Worm (Caenorhabditis elegans) whole organism, L4 larva: ENCODE results near the gene trpp-1.

Experiments used
- dmd-9 ChIP-seq: fragments of 200-800 bp; sonication (Bioruptor generic); IDR thresholded peaks from 2 replicates; pipeline ENCODE4 v1.3.6; 2022; ENCODE audit warnings: missing genetic modification reagents, missing genetic modification characterization, missing compliant biosample characterization
- dve-1 ChIP-seq: sonication (generic microtip); optimal IDR thresholded peaks from 2 replicates; lab custom pipeline; 2017; ENCODE audit warnings: antibody characterized with exemption, mild to moderate bottlenecking, missing genetic modification characterization, missing compliant biosample characterization; ENCODE audit not compliant: insufficient read depth
- egl-43 ChIP-seq: fragments of 200-800 bp; sonication (Bioruptor generic); IDR thresholded peaks from 2 replicates; pipeline ENCODE4 v1.3.6; 2022; ENCODE audit warnings: missing genetic modification reagents, missing genetic modification characterization, missing compliant biosample characterization
- fos-1 ChIP-seq: fragments of 150-350 bp; optimal IDR thresholded peaks from 2 replicates; lab custom pipeline; 2014; ENCODE audit warnings: missing biosample characterization, missing genetic modification characterization
- jun-1 ChIP-seq: fragments of 150-350 bp; optimal IDR thresholded peaks from 2 replicates; lab custom pipeline; 2014; ENCODE audit warnings: missing biosample characterization, missing genetic modification reagents, missing genetic modification characterization
- mep-1 ChIP-seq: fragments of 150-350 bp; sonication (generic microtip); optimal IDR thresholded peaks from 3 replicates; lab custom pipeline; 2014; ENCODE audit warnings: missing biosample characterization, missing genetic modification characterization
- snpc-4 ChIP-seq: fragments of 150-350 bp; optimal IDR thresholded peaks from 2 replicates; lab custom pipeline; 2014; ENCODE audit warnings: missing biosample characterization, missing genetic modification characterization

- TF ChIP-seq dmd-9 (GFP tag; lab: Robert Waterston, UW): no peak
- TF ChIP-seq jun-1 (tag; lab: Kevin White, UChicago): no peak
- TF ChIP-seq dve-1 (tag; lab: Kevin White, UChicago): no peak
- TF ChIP-seq fos-1 (tag; lab: Kevin White, UChicago): no peak
- TF ChIP-seq mep-1: no peak
- TF ChIP-seq egl-43 (GFP tag; lab: Robert Waterston, UW): no peak
- TF ChIP-seq snpc-4 (tag; lab: Kevin White, UChicago): no peak
These were observed 36.7 kb downstream of the trpp-1 start, which contains the start of gene R02C2.1 for ce11 chrV:238094-238493.
